Fruit fly (Drosophila melanogaster): Measurements from ENCODE around the gene CG2540.

- TF ChIP-seq CG8159 (tag; optimal IDR thresholded peaks at IDR 0.05) (peak; percentile 29), CG12605 (GFP tag; IDR thresholded peaks at IDR 0.05) (no peak), CG4496 (GFP tag; IDR thresholded peaks at IDR 0.05) (no peak; the same call in 2 of the 3 replicates), Snoo (tag; optimal IDR thresholded peaks at IDR 0.05) (peak; percentile 11), CG13204 (GFP tag; optimal IDR thresholded peaks at IDR 0.05) (no peak)
These were observed 33.9 kb upstream of the CG2540 start, which contains the start of the genes CG1824 and Sec16 for dm6 chrX:12595610-12596336.

Measured in whole organism, pupa.